Fruit fly (Drosophila melanogaster): ENCODE results near the gene Pstk.

dm6 chrX:19662583-19663195 lies 44.4 kb upstream of the Pstk start:
- TF ChIP-seq CTCF (optimal IDR thresholded peaks at IDR 0.05) (no peak), CG8478 (optimal IDR thresholded peaks at IDR 0.05) (no peak)

Measured in S2 (cell line).